Worm (Caenorhabditis elegans): ENCODE measurements around the gene alh-7.

alh-7 gene

ce11 chrII:13461604-13462375, 29.8 kb downstream of the alh-7 start (continued):
- no peak for TF ChIP-seq sea-2 (GFP tag; optimal IDR thresholded peaks at IDR 0.05)
- TF ChIP-seq lsy-12 (tag; optimal IDR thresholded peaks at IDR 0.05), result peak; percentile 32
- peak; percentile 84 for TF ChIP-seq nhr-25 (tag; optimal IDR thresholded peaks at IDR 0.05)
- no peak for TF ChIP-seq aly-2 (tag; optimal IDR thresholded peaks at IDR 0.05)
- no peak for TF ChIP-seq ztf-11 (tag; optimal IDR thresholded peaks at IDR 0.05)

- no peak for TF ChIP-seq sea-2 (GFP tag; optimal IDR thresholded peaks at IDR 0.05)
- TF ChIP-seq unc-39 (tag; optimal IDR thresholded peaks at IDR 0.05), result no peak
- TF ChIP-seq elt-3 (tag; optimal IDR thresholded peaks at IDR 0.05), result peak in 1 of 3 experiments; percentile 86
- no peak for TF ChIP-seq elt-1 (tag; optimal IDR thresholded peaks at IDR 0.05)
- TF ChIP-seq ceh-28 (tag; optimal IDR thresholded peaks at IDR 0.05), result peak; percentile 80
- TF ChIP-seq nhr-43 (tag; optimal IDR thresholded peaks at IDR 0.05; ENCODE audit: poor library complexity, severe bottlenecking), result peak; percentile 80
- TF ChIP-seq ama-1 (optimal IDR thresholded peaks at IDR 0.05), result peak; percentile 96
- peak; percentile 65 for TF ChIP-seq pha-4 (tag; optimal IDR thresholded peaks at IDR 0.05)
- peak; percentile 70 for TF ChIP-seq nhr-25 (tag; optimal IDR thresholded peaks at IDR 0.05)
- TF ChIP-seq ceh-16 (tag; optimal IDR thresholded peaks at IDR 0.05), result no peak
- no peak for TF ChIP-seq nhr-12 (tag; optimal IDR thresholded peaks at IDR 0.05)
- TF ChIP-seq hmg-11 (tag; optimal IDR thresholded peaks at IDR 0.05), result peak; percentile 34
- no peak for TF ChIP-seq snpc-4 (tag; optimal IDR thresholded peaks at IDR 0.05)
- TF ChIP-seq jun-1 (tag; optimal IDR thresholded peaks at IDR 0.05), result peak; percentile 6
- TF ChIP-seq nhr-77 (tag; optimal IDR thresholded peaks at IDR 0.05), result peak; percentile 76
- TF ChIP-seq zag-1 (tag; optimal IDR thresholded peaks at IDR 0.05), result no peak
- TF ChIP-seq elt-2 (tag; optimal IDR thresholded peaks at IDR 0.05), result peak; percentile 60
- peak; percentile 89 for TF ChIP-seq egl-5 (tag; optimal IDR thresholded peaks at IDR 0.05)
- peak; percentile 70 for TF ChIP-seq nfya-1 (tag; optimal IDR thresholded peaks at IDR 0.05; ENCODE audit: insufficient read depth)
- TF ChIP-seq unc-62 (GFP tag; optimal IDR thresholded peaks at IDR 0.05), result no peak
- no peak for TF ChIP-seq eor-1 (tag; optimal IDR thresholded peaks at IDR 0.05)
- peak; percentile 73 for TF ChIP-seq nhr-23 (tag; optimal IDR thresholded peaks at IDR 0.05)
- peak; percentile 61 for TF ChIP-seq pqm-1 (tag; optimal IDR thresholded peaks at IDR 0.05)
- TF ChIP-seq tbx-2 (tag; optimal IDR thresholded peaks at IDR 0.05), result peak; percentile 59
- TF ChIP-seq lin-39 (tag; optimal IDR thresholded peaks at IDR 0.05), result peak; percentile 34
- no peak for TF ChIP-seq mdl-1 (tag; optimal IDR thresholded peaks at IDR 0.05)
- peak; percentile 56 for TF ChIP-seq lin-15B (tag; optimal IDR thresholded peaks at IDR 0.05)
- TF ChIP-seq ZK546.5 (tag; optimal IDR thresholded peaks at IDR 0.05), result no peak
- no peak for TF ChIP-seq nhr-11 (tag; optimal IDR thresholded peaks at IDR 0.05)
- no peak for TF ChIP-seq R02D3.7 (tag; optimal IDR thresholded peaks at IDR 0.05)
- TF ChIP-seq ceh-9 (tag; optimal IDR thresholded peaks at IDR 0.05), result no peak
- no peak for TF ChIP-seq ztf-11 (tag; optimal IDR thresholded peaks at IDR 0.05)
- TF ChIP-seq lsy-12 (tag; optimal IDR thresholded peaks at IDR 0.05), result peak; percentile 91
- peak; percentile 78 for TF ChIP-seq ztf-4 (tag; optimal IDR thresholded peaks at IDR 0.05)
- peak; percentile 44 for TF ChIP-seq skn-1 (tag; optimal IDR thresholded peaks at IDR 0.05)
Observed at ce11 chrII:13460592-13461395, 30.8 kb downstream of the alh-7 start, which contains the start of gene pqn-27. pqn-27 (minus strand) TSS chrII:13460642.

- TF ChIP-seq lin-39 (tag; optimal IDR thresholded peaks at IDR 0.05) (peak; percentile 61), ceh-28 (tag; optimal IDR thresholded peaks at IDR 0.05) (no peak), ceh-9 (tag; optimal IDR thresholded peaks at IDR 0.05) (no peak), fkh-2 (tag; optimal IDR thresholded peaks at IDR 0.05) (no peak), hmg-11 (tag; optimal IDR thresholded peaks at IDR 0.05) (peak; percentile 32), elt-2 (tag; optimal IDR thresholded peaks at IDR 0.05) (peak; percentile 40), jun-1 (tag; optimal IDR thresholded peaks at IDR 0.05) (no peak), elt-1 (tag; optimal IDR thresholded peaks at IDR 0.05) (no peak), nfya-1 (tag; optimal IDR thresholded peaks at IDR 0.05; ENCODE audit: insufficient read depth) (peak; percentile 58), unc-62 (GFP tag; optimal IDR thresholded peaks at IDR 0.05) (no peak), nhr-237 (tag; optimal IDR thresholded peaks at IDR 0.05) (no peak), snpc-4 (tag; optimal IDR thresholded peaks at IDR 0.05) (peak; percentile 36), pha-4 (tag; optimal IDR thresholded peaks at IDR 0.05) (peak; percentile 73)
Observed at ce11 chrII:13456622-13457021, 35.0 kb downstream of the alh-7 start.

Data from whole organism, L3 larva.